Worm (Caenorhabditis elegans): Measurements from ENCODE around the gene C13F10.7.

DNA sequence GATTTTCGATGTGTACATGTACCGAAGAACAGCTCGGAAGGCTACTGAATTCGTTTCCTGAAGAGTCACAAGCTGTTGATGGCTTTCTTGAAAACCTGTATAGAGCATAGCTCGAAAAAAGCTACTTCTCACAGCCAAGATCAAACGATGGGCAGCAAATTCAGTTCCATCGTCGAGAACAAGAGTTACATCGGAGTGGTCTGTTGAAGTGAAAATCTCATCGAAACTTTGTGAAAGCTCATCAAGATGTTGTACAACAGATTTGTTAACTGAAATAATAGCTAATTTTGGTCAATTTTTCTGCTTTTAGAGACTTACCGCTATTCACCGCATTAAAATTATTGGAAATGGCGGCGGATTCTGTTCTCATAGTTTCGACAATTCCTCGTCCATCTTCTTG is 13.6 kb upstream of the C13F10.7 start:
- TF ChIP-seq unc-62 (GFP tag; optimal IDR thresholded peaks at IDR 0.05), result no peak
- TF ChIP-seq ztf-11 (tag; optimal IDR thresholded peaks at IDR 0.05), result no peak
- TF ChIP-seq ces-1 (GFP tag; optimal IDR thresholded peaks at IDR 0.05), result no peak
- no peak for TF ChIP-seq snpc-4 (tag; optimal IDR thresholded peaks at IDR 0.05)
- TF ChIP-seq mep-1 (tag; optimal IDR thresholded peaks at IDR 0.05), result no peak
- no peak for TF ChIP-seq lin-13 (tag; optimal IDR thresholded peaks at IDR 0.05)
- TF ChIP-seq nhr-12 (tag; optimal IDR thresholded peaks at IDR 0.05), result no peak
- TF ChIP-seq nhr-237 (tag; optimal IDR thresholded peaks at IDR 0.05), result no peak
- TF ChIP-seq ham-2 (GFP tag; optimal IDR thresholded peaks at IDR 0.05), result no peak
- no peak for TF ChIP-seq elt-3 (tag; optimal IDR thresholded peaks at IDR 0.05)
